Worm (Caenorhabditis elegans): ENCODE data around the gene ZK632.10.
A peak's percentile ranks its signal among the peaks of the same experiment; 100 is the strongest.

DNA sequence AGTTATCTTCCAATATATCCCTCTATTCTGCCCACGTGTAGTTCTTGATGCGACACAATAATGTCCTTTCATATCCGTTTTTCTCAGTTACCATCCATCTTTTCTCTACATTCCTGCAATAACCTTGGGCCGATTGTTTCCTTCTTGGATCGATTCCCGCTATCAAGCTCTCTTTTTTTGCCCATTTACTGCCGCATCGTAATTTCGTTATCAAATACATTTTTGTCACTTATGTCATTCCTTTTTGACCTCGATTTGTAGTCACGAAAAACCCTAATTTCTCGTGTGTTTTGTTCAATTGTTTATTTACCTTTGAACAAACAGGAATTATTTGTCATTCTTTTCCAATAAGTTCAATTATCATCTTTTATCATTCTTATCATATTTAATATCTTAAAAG is 22.4 kb upstream of the ZK632.10 start:
- TF ChIP-seq nhr-84 (tag; optimal IDR thresholded peaks at IDR 0.05): no peak
- no peak for TF ChIP-seq ztf-4 (tag; optimal IDR thresholded peaks at IDR 0.05)
- peak in 1 of 2 experiments; percentile 29 for TF ChIP-seq egl-27 (tag; optimal IDR thresholded peaks at IDR 0.05)
- no peak for TF ChIP-seq nhr-76 (tag; optimal IDR thresholded peaks at IDR 0.05)
- no peak for TF ChIP-seq tlp-1 (tag; optimal IDR thresholded peaks at IDR 0.05)
- no peak for TF ChIP-seq ztf-11 (tag; optimal IDR thresholded peaks at IDR 0.05)
- no peak for TF ChIP-seq fkh-10 (GFP tag; optimal IDR thresholded peaks at IDR 0.05)
- no peak for TF ChIP-seq unc-130 (tag; optimal IDR thresholded peaks at IDR 0.05)
- no peak for TF ChIP-seq lin-13 (GFP tag; optimal IDR thresholded peaks at IDR 0.05)
- TF ChIP-seq lsy-2 (tag; optimal IDR thresholded peaks at IDR 0.05): no peak
- TF ChIP-seq zag-1 (tag; optimal IDR thresholded peaks at IDR 0.05): no peak
